Fruit fly (Drosophila melanogaster) whole organism, embryonic: ENCODE results near the gene BthD.

Experiments used
- BtbVII ChIP-seq: fragments of 200-800 bp; sonication (Bioruptor generic); optimal IDR thresholded peaks from 3 replicates; lab custom pipeline; 2017; ENCODE audit warnings: missing biosample characterization, mild to moderate bottlenecking, missing genetic modification characterization
- CG10366 ChIP-seq: fragments of 200-800 bp; sonication (Bioruptor generic); IDR thresholded peaks from 2 replicates; pipeline ENCODE4 v1.3.6; 2022; ENCODE audit warnings: missing biosample characterization, missing genetic modification characterization
- CG10979 ChIP-seq: fragments of 200-800 bp; sonication (Bioruptor generic); optimal IDR thresholded peaks from 2 replicates; lab custom pipeline; 2018; ENCODE audit warnings: missing biosample characterization, mild to moderate bottlenecking, missing genetic modification characterization, moderate library complexity
- CG11456 ChIP-seq: fragments of 200-800 bp; sonication (Bioruptor generic); IDR thresholded peaks from 3 replicates; pipeline ENCODE4 v1.3.6; 2022; ENCODE audit warnings: missing biosample characterization, missing genetic modification characterization
- CG13624 ChIP-seq: fragments of 200-800 bp; sonication (Bioruptor generic); optimal IDR thresholded peaks from 2 replicates; lab custom pipeline; 2016; ENCODE audit warnings: missing biosample characterization, missing genetic modification characterization
- CG14441 ChIP-seq: fragments of 200-800 bp; sonication (Bioruptor generic); IDR thresholded peaks from 2 replicates; pipeline ENCODE4 v1.3.6; 2022; ENCODE audit warnings: missing biosample characterization, missing genetic modification characterization
- CG14965 ChIP-seq: fragments of 200-800 bp; sonication (Bioruptor generic); optimal IDR thresholded peaks from 2 replicates; lab custom pipeline; 2016; ENCODE audit warnings: missing biosample characterization, missing genetic modification characterization, borderline replicate concordance
- CG1602 ChIP-seq: fragments of 200-800 bp; sonication (Bioruptor generic); optimal IDR thresholded peaks from 3 replicates; lab custom pipeline; 2016; ENCODE audit warnings: missing biosample characterization, missing genetic modification characterization
- CG3407 ChIP-seq: fragments of 200-800 bp; sonication (Bioruptor generic); optimal IDR thresholded peaks from 2 replicates; lab custom pipeline; 2018; ENCODE audit warnings: missing biosample characterization, mild to moderate bottlenecking, missing genetic modification characterization
- CG3726 ChIP-seq: fragments of 200-800 bp; sonication (Bioruptor generic); IDR thresholded peaks from 3 replicates; pipeline ENCODE4, ENCODE4 v1.3.6; 2022; ENCODE audit warnings: missing biosample characterization, missing genetic modification characterization
- CG43689 ChIP-seq: fragments of 200-800 bp; sonication (Bioruptor generic); IDR thresholded peaks from 2 replicates; pipeline ENCODE4 v1.3.6; 2022; ENCODE audit warnings: missing biosample characterization, missing genetic modification characterization
- CG4707 ChIP-seq: fragments of 200-800 bp; sonication (Bioruptor generic); optimal IDR thresholded peaks from 2 replicates; lab custom pipeline; 2018; ENCODE audit warnings: missing biosample characterization, mild to moderate bottlenecking, missing genetic modification characterization, moderate library complexity
- CG4820 ChIP-seq: fragments of 200-800 bp; sonication (Bioruptor generic); optimal IDR thresholded peaks from 3 replicates; lab custom pipeline; 2016; ENCODE audit warnings: missing biosample characterization, missing genetic modification characterization
- CG6175 ChIP-seq: fragments of 200-800 bp; sonication (Bioruptor generic); IDR thresholded peaks from 3 replicates; pipeline ENCODE4 v1.3.6; 2022; ENCODE audit warnings: missing biosample characterization, missing genetic modification characterization
- CG7271 ChIP-seq: fragments of 200-800 bp; sonication (Bioruptor generic); optimal IDR thresholded peaks from 2 replicates; lab custom pipeline; 2018; ENCODE audit warnings: missing biosample characterization, mild to moderate bottlenecking, missing genetic modification characterization, moderate library complexity
- CG9215 ChIP-seq: fragments of 200-800 bp; sonication (Bioruptor generic); IDR thresholded peaks from 2 replicates; pipeline ENCODE4 v1.3.6; 2022; ENCODE audit warnings: missing biosample characterization, missing genetic modification characterization
- CG9797 ChIP-seq: fragments of 200-800 bp; sonication (Bioruptor generic); optimal IDR thresholded peaks from 3 replicates; lab custom pipeline; 2018; ENCODE audit warnings: missing biosample characterization, mild to moderate bottlenecking, missing genetic modification characterization
- Dek ChIP-seq: fragments of 200-800 bp; sonication (Bioruptor generic); optimal IDR thresholded peaks from 3 replicates; lab custom pipeline; 2019; ENCODE audit warnings: missing biosample characterization, mild to moderate bottlenecking, missing genetic modification characterization, moderate library complexity
- Dip2 ChIP-seq: fragments of 200-800 bp; sonication (Bioruptor generic); IDR thresholded peaks from 2 replicates; pipeline ENCODE4 v1.3.6; 2022; ENCODE audit warnings: missing biosample characterization, missing genetic modification characterization
- Doc2 ChIP-seq: fragments of 200-800 bp; sonication (Bioruptor generic); IDR thresholded peaks from 2 replicates; pipeline ENCODE4 v1.3.6; 2022; ENCODE audit warnings: missing biosample characterization, missing genetic modification characterization
- Elba2 ChIP-seq: fragments of 200-800 bp; sonication (Bioruptor generic); optimal IDR thresholded peaks from 3 replicates; lab custom pipeline; 2016; ENCODE audit warnings: missing biosample characterization, missing genetic modification characterization
- Ets97D ChIP-seq: fragments of 200-800 bp; sonication (Bioruptor generic); optimal IDR thresholded peaks from 3 replicates; lab custom pipeline; 2016; ENCODE audit warnings: missing biosample characterization, missing genetic modification characterization
- Gsc ChIP-seq: fragments of 200-800 bp; sonication (Bioruptor generic); IDR thresholded peaks from 2 replicates; pipeline ENCODE4 v1.3.6; 2022; ENCODE audit warnings: missing biosample characterization, missing genetic modification characterization
- H15 ChIP-seq: fragments of 200-800 bp; sonication (Bioruptor generic); IDR thresholded peaks from 3 replicates; pipeline ENCODE4 v1.3.6; 2022; ENCODE audit warnings: missing biosample characterization, missing genetic modification characterization
- HLH54F ChIP-seq: fragments of 200-800 bp; sonication (Bioruptor generic); optimal IDR thresholded peaks from 3 replicates; lab custom pipeline; 2016; ENCODE audit warnings: missing biosample characterization, missing genetic modification characterization
- Hmr ChIP-seq: fragments of 200-800 bp; sonication (Bioruptor generic); optimal IDR thresholded peaks from 3 replicates; lab custom pipeline; 2017; ENCODE audit warnings: mild to moderate bottlenecking, missing biosample characterization, missing genetic modification reagents, missing genetic modification characterization
- Hr3 ChIP-seq: fragments of 200-800 bp; sonication (Bioruptor generic); optimal IDR thresholded peaks from 3 replicates; lab custom pipeline; 2016; ENCODE audit warnings: missing biosample characterization, missing genetic modification characterization
- Hsf ChIP-seq: fragments of 200-800 bp; sonication (Bioruptor generic); optimal IDR thresholded peaks from 3 replicates; lab custom pipeline; 2016; ENCODE audit warnings: missing biosample characterization, missing genetic modification characterization
- NC2β ChIP-seq: fragments of 200-800 bp; sonication (Bioruptor generic); optimal IDR thresholded peaks from 2 replicates; lab custom pipeline; 2016; ENCODE audit warnings: missing biosample characterization, missing genetic modification characterization
- NK7.1 ChIP-seq: fragments of 200-800 bp; sonication (Bioruptor generic); optimal IDR thresholded peaks from 3 replicates; lab custom pipeline; 2016; ENCODE audit warnings: missing biosample characterization, missing genetic modification characterization
- Oli ChIP-seq: fragments of 200-800 bp; sonication (Bioruptor generic); optimal IDR thresholded peaks from 2 replicates; lab custom pipeline; 2018; ENCODE audit warnings: missing biosample characterization, mild to moderate bottlenecking, missing genetic modification characterization, moderate library complexity
- PHDP ChIP-seq: fragments of 200-800 bp; sonication (Bioruptor generic); optimal IDR thresholded peaks from 3 replicates; lab custom pipeline; 2018; ENCODE audit warnings: missing biosample characterization, mild to moderate bottlenecking, missing genetic modification characterization, moderate library complexity
- Ptx1 ChIP-seq: fragments of 200-800 bp; sonication (Bioruptor generic); IDR thresholded peaks from 2 replicates; pipeline ENCODE4 v1.3.6; 2022; ENCODE audit warnings: missing biosample characterization, missing genetic modification characterization
- amos ChIP-seq: fragments of 200-800 bp; sonication (Bioruptor generic); IDR thresholded peaks from 2 replicates; pipeline ENCODE4 v1.3.6; 2022; ENCODE audit warnings: missing biosample characterization, missing genetic modification characterization; ENCODE audit not compliant: partially characterized antibody
- bbx ChIP-seq: fragments of 200-800 bp; sonication (Bioruptor generic); IDR thresholded peaks from 2 replicates; pipeline ENCODE4 v1.3.6; 2022; ENCODE audit warnings: missing biosample characterization, missing genetic modification characterization; ENCODE audit not compliant: partially characterized antibody
- br ChIP-seq: fragments of >200 bp; optimal IDR thresholded peaks from 2 replicates; lab custom pipeline; 2017
- chm ChIP-seq: fragments of 200-800 bp; sonication (Bioruptor generic); IDR thresholded peaks from 2 replicates; pipeline ENCODE4 v1.3.6; 2022; ENCODE audit warnings: missing biosample characterization, missing genetic modification characterization
- crp ChIP-seq, 2 experiments: fragments of 200-800 bp; sonication (Bioruptor generic); optimal IDR thresholded peaks; 2 replicates in 1 of 2; 3 replicates in 1 of 2; lab custom pipeline; 2017; ENCODE audit warnings: missing biosample characterization in 2 of 2, missing genetic modification characterization in 2 of 2, mild to moderate bottlenecking in 1 of 2, moderate library complexity in 1 of 2
- disco-r ChIP-seq: fragments of 200-800 bp; sonication (Bioruptor generic); optimal IDR thresholded peaks from 2 replicates; lab custom pipeline; 2016; ENCODE audit warnings: missing biosample characterization, missing genetic modification characterization
- emc ChIP-seq: fragments of 200-800 bp; sonication (Bioruptor generic); optimal IDR thresholded peaks from 2 replicates; lab custom pipeline; 2016; ENCODE audit warnings: missing biosample characterization, missing genetic modification characterization
- gce ChIP-seq: fragments of 200-800 bp; sonication (Bioruptor generic); IDR thresholded peaks from 3 replicates; pipeline ENCODE4 v1.3.6; 2022; ENCODE audit warnings: missing biosample characterization, missing genetic modification characterization
- gfzf ChIP-seq: fragments of 200-800 bp; sonication (Bioruptor generic); optimal IDR thresholded peaks from 2 replicates; lab custom pipeline; 2016; ENCODE audit warnings: missing biosample characterization, mild to moderate bottlenecking, missing genetic modification characterization, moderate library complexity
- gt ChIP-seq: fragments of 200-800 bp; sonication (Bioruptor generic); IDR thresholded peaks from 2 replicates; pipeline ENCODE4 v1.3.6; 2022; ENCODE audit warnings: missing biosample characterization, missing genetic modification characterization
- inv ChIP-seq: fragments of 200-800 bp; sonication (Bioruptor generic); IDR thresholded peaks from 2 replicates; pipeline ENCODE4 v1.3.6; 2022; ENCODE audit warnings: missing biosample characterization, missing genetic modification characterization; ENCODE audit not compliant: partially characterized antibody
- jing ChIP-seq: fragments of 200-800 bp; sonication (Bioruptor generic); optimal IDR thresholded peaks from 2 replicates; lab custom pipeline; 2018; ENCODE audit warnings: missing biosample characterization, mild to moderate bottlenecking, missing genetic modification characterization
- kni ChIP-seq: fragments of 200-800 bp; sonication (Bioruptor generic); optimal IDR thresholded peaks from 3 replicates; lab custom pipeline; 2017; ENCODE audit warnings: mild to moderate bottlenecking, missing biosample characterization, missing genetic modification reagents, missing genetic modification characterization
- lab ChIP-seq: fragments of 200-800 bp; sonication (Bioruptor generic); optimal IDR thresholded peaks from 3 replicates; lab custom pipeline; 2017; ENCODE audit warnings: missing biosample characterization, missing genetic modification characterization, mild to moderate bottlenecking, moderate library complexity, missing genetic modification reagents
- rib ChIP-seq: fragments of 200-800 bp; sonication (Bioruptor generic); IDR thresholded peaks from 2 replicates; pipeline ENCODE4 v1.3.6; 2022; ENCODE audit warnings: missing biosample characterization, missing genetic modification characterization
- row ChIP-seq: fragments of 200-800 bp; sonication (Bioruptor generic); IDR thresholded peaks from 3 replicates; pipeline ENCODE4 v1.3.6; 2022; ENCODE audit warnings: missing biosample characterization, missing genetic modification characterization
- slou ChIP-seq: fragments of 200-800 bp; sonication (Bioruptor generic); optimal IDR thresholded peaks from 3 replicates; lab custom pipeline; 2016; ENCODE audit warnings: missing biosample characterization, missing genetic modification characterization
- sqz ChIP-seq: fragments of 200-800 bp; sonication (Bioruptor generic); optimal IDR thresholded peaks from 3 replicates; lab custom pipeline; 2018; ENCODE audit warnings: missing biosample characterization, mild to moderate bottlenecking, missing genetic modification characterization
- stwl ChIP-seq: fragments of 200-800 bp; sonication (Bioruptor generic); optimal IDR thresholded peaks from 3 replicates; lab custom pipeline; 2018; ENCODE audit warnings: missing biosample characterization, mild to moderate bottlenecking, missing genetic modification characterization, moderate library complexity
- tup ChIP-seq: fragments of 200-800 bp; sonication (Bioruptor generic); optimal IDR thresholded peaks from 2 replicates; lab custom pipeline; 2016; ENCODE audit warnings: missing biosample characterization, mild to moderate bottlenecking, missing genetic modification characterization, moderate library complexity

The BthD gene

dm6 chrX:13570255-13570654, 41.7 kb upstream of the BthD start (continued):
- TF ChIP-seq Gsc (GFP tag; lab: Robert Waterston, UW) (no peak), H15 (GFP tag; lab: Robert Waterston, UW) (no peak), kni (GFP tag; lab: Kevin White, UChicago) (peak; percentile 45), Hr3 (GFP tag; lab: Kevin White, UChicago) (no peak), Oli (tag; lab: Kevin White, UChicago) (no peak), Dek (tag; lab: Kevin White, UChicago) (no peak), CG7271 (tag; lab: Kevin White, UChicago) (no peak), Doc2 (no peak), Ets97D (GFP tag; lab: Kevin White, UChicago) (no peak), Hsf (GFP tag; lab: Kevin White, UChicago) (no peak), crp (GFP tag; optimal IDR thresholded peaks at IDR 0.05; lab: Kevin White, UChicago) (no peak), CG6175 (GFP tag; lab: Robert Waterston, UW) (no peak), BtbVII (peak; percentile 32), Ptx1 (GFP tag; lab: Robert Waterston, UW) (no peak), gfzf (GFP tag; lab: Kevin White, UChicago) (no peak), inv (GFP tag; lab: Robert Waterston, UW) (no peak), br (lab: Kevin White, UChicago) (no peak), jing (GFP tag; lab: Kevin White, UChicago) (no peak), CG4820 (no peak), CG14965 (no peak), Elba2 (no peak), NC2β (GFP tag; lab: Kevin White, UChicago) (no peak), CG4707 (peak; percentile 21), NK7.1 (GFP tag; lab: Kevin White, UChicago) (no peak), gce (no peak), slou (GFP tag; lab: Kevin White, UChicago) (no peak), CG14441 (GFP tag; lab: Robert Waterston, UW) (no peak), emc (no peak), CG11456 (no peak), chm (no peak), CG43689 (GFP tag; lab: Robert Waterston, UW) (no peak), Hmr (GFP tag; lab: Kevin White, UChicago) (peak; percentile 52), CG9797 (no peak), rib (no peak), CG9215 (GFP tag; lab: Robert Waterston, UW) (no peak), CG3726 (GFP tag; lab: Robert Waterston, UW) (no peak), amos (GFP tag; lab: Robert Waterston, UW) (no peak), CG13624 (GFP tag; lab: Kevin White, UChicago) (no peak), CG1602 (GFP tag; lab: Kevin White, UChicago) (no peak), row (GFP tag; lab: Robert Waterston, UW) (no peak), CG10979 (tag; lab: Kevin White, UChicago) (no peak), sqz (GFP tag; lab: Kevin White, UChicago) (peak; percentile 20), Dip2 (GFP tag; lab: Robert Waterston, UW) (no peak), gt (GFP tag; lab: Robert Waterston, UW) (no peak), bbx (no peak), CG3407 (peak; percentile 0), stwl (tag; lab: Kevin White, UChicago) (no peak), tup (GFP tag; lab: Kevin White, UChicago) (no peak), lab (GFP tag; lab: Kevin White, UChicago) (peak; percentile 56), PHDP (tag; lab: Kevin White, UChicago) (peak; percentile 17), CG10366 (GFP tag; lab: Robert Waterston, UW) (no peak), disco-r (GFP tag; lab: Kevin White, UChicago) (no peak), HLH54F (GFP tag; lab: Kevin White, UChicago) (no peak)
